Fruit fly (Drosophila melanogaster): ENCODE data around the gene CtsK1.

Gene CtsK1

DNA sequence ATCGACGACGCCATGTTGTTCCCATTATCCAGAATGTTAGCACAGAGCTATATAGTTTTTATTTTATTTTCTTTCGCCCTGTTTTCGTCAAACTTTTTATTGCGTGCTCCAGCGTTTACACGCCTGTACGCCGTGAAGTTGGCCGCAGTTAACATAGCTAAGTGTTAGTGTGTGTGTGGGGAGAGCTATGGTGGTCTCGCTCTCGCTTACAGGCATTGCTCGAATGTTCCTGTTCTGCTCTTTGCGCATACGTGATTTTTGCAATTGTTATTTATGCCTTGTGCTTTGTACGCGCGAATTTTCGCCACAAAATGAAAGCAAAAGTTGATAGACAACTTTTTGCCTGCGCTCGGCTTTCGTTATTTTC lies 10.0 kb downstream of the CtsK1 start (continued):
- TF ChIP-seq Deaf1 (tag; optimal IDR thresholded peaks at IDR 0.05) (peak; percentile 23), Hsf (GFP tag; optimal IDR thresholded peaks at IDR 0.05) (no peak), CG33213 (GFP tag; optimal IDR thresholded peaks at IDR 0.05) (peak; percentile 36), CG7963 (GFP tag; IDR thresholded peaks at IDR 0.05; ENCODE audit: partially characterized antibody) (no peak), eyg (GFP tag; optimal IDR thresholded peaks at IDR 0.05) (no peak), Vsx1 (GFP tag; optimal IDR thresholded peaks at IDR 0.05) (no peak), CG11398 (GFP tag; optimal IDR thresholded peaks at IDR 0.05) (no peak), CG1792 (GFP tag; optimal IDR thresholded peaks at IDR 0.05) (no peak), Oaz (GFP tag; IDR thresholded peaks at IDR 0.05) (no peak), slou (GFP tag; optimal IDR thresholded peaks at IDR 0.05) (no peak), dmrt11E (tag; optimal IDR thresholded peaks at IDR 0.05) (no peak), ab (GFP tag; optimal IDR thresholded peaks at IDR 0.05) (no peak), HLHmδ (GFP tag; optimal IDR thresholded peaks at IDR 0.05) (peak; percentile 68), CG10959 (GFP tag; IDR thresholded peaks at IDR 0.05) (0 out of 2 replicates have a peak, but pooled peaks have one; percentile 28), fu2 (GFP tag; optimal IDR thresholded peaks at IDR 0.05) (no peak), Tbp (GFP tag; optimal IDR thresholded peaks at IDR 0.05) (no peak), CG12071 (GFP tag; optimal IDR thresholded peaks at IDR 0.05) (peak; percentile 34), luna (GFP tag; optimal IDR thresholded peaks at IDR 0.05) (no peak), CG6272 (GFP tag; IDR thresholded peaks at IDR 0.05) (no peak), otp (GFP tag; IDR thresholded peaks at IDR 0.05) (peak; percentile 60; the same call in 1 of the 3 replicates), CG18262 (tag; optimal IDR thresholded peaks at IDR 0.05) (no peak), B-H1 (GFP tag; IDR thresholded peaks at IDR 0.05) (no peak; the same call in 2 of the 3 replicates), Gsc (GFP tag; IDR thresholded peaks at IDR 0.05) (no peak), zfh1 (GFP tag; IDR thresholded peaks at IDR 0.05) (no peak), mld (GFP tag; IDR thresholded peaks at IDR 0.05; ENCODE audit: partially characterized antibody) (no peak), Hmr (GFP tag; optimal IDR thresholded peaks at IDR 0.05) (peak; percentile 41), MBD-R2 (GFP tag; IDR thresholded peaks at IDR 0.05) (peak; percentile 46; the same call in 1 of the 2 replicates), CG34224 (GFP tag; IDR thresholded peaks at IDR 0.05; ENCODE audit: partially characterized antibody) (peak; percentile 46; the same call in 2 of the 3 replicates), Abd-B (GFP tag; optimal IDR thresholded peaks at IDR 0.05) (no peak), CG7271 (tag; optimal IDR thresholded peaks at IDR 0.05) (no peak), CG10979 (tag; optimal IDR thresholded peaks at IDR 0.05) (no peak), CG3163 (GFP tag; optimal IDR thresholded peaks at IDR 0.05) (no peak), nom (GFP tag; optimal IDR thresholded peaks at IDR 0.05) (peak; percentile 42), CG11723 (GFP tag; optimal IDR thresholded peaks at IDR 0.05) (no peak), HHEX (GFP tag; optimal IDR thresholded peaks at IDR 0.05) (peak; percentile 39), esg (GFP tag; conservative IDR thresholded peaks at IDR 0.05) (no peak), wdn (GFP tag; IDR thresholded peaks at IDR 0.05) (peak; percentile 33; the same call in 1 of the 2 replicates), Optix (GFP tag; IDR thresholded peaks at IDR 0.05) (no peak), Fer2 (tag; optimal IDR thresholded peaks at IDR 0.05) (no peak), klu (GFP tag; IDR thresholded peaks at IDR 0.05) (no peak), Usf (GFP tag; optimal IDR thresholded peaks at IDR 0.05) (no peak), zen (tag; optimal IDR thresholded peaks at IDR 0.05) (no peak), CG18476 (GFP tag; optimal IDR thresholded peaks at IDR 0.05) (no peak), CG7357 (GFP tag; IDR thresholded peaks at IDR 0.05) (no peak), Hr78 (GFP tag; optimal IDR thresholded peaks at IDR 0.05) (no peak), vvl (GFP tag; IDR thresholded peaks at IDR 0.05) (peak; percentile 37; the same call in 1 of the 2 replicates), Elba2 (GFP tag; optimal IDR thresholded peaks at IDR 0.05) (no peak), CG8089 (GFP tag; optimal IDR thresholded peaks at IDR 0.05) (no peak), CG4282 (GFP tag; optimal IDR thresholded peaks at IDR 0.05) (no peak), CG17568 (GFP tag; optimal IDR thresholded peaks at IDR 0.05) (peak; percentile 16), CG14667 (GFP tag; IDR thresholded peaks at IDR 0.05) (no peak), trh (GFP tag; optimal IDR thresholded peaks at IDR 0.05) (no peak)

Data from whole organism, embryonic.